Worm (Caenorhabditis elegans): ENCODE measurements around the gene C17F4.8.

ce11 chrII:3282353-3282752 lies 47.7 kb upstream of the C17F4.8 start, which contains the start of gene nep-13:
- no peak for TF ChIP-seq egl-27 (tag; optimal IDR thresholded peaks at IDR 0.05)
- no peak for TF ChIP-seq nhr-12 (tag; optimal IDR thresholded peaks at IDR 0.05)
- TF ChIP-seq lsy-2 (tag; optimal IDR thresholded peaks at IDR 0.05) = no peak
- no peak for TF ChIP-seq zag-1 (tag; optimal IDR thresholded peaks at IDR 0.05)
- no peak for TF ChIP-seq fos-1 (tag; optimal IDR thresholded peaks at IDR 0.05)
- no peak for TF ChIP-seq nhr-25 (tag; optimal IDR thresholded peaks at IDR 0.05)
- TF ChIP-seq mdl-1 (tag; optimal IDR thresholded peaks at IDR 0.05) = no peak
- no peak for TF ChIP-seq nhr-23 (tag; optimal IDR thresholded peaks at IDR 0.05)
- no peak for TF ChIP-seq lin-39 (tag; optimal IDR thresholded peaks at IDR 0.05)
- TF ChIP-seq blmp-1 (tag; optimal IDR thresholded peaks at IDR 0.05; ENCODE audit: insufficient read depth) = no peak
- no peak for TF ChIP-seq ceh-82 (tag; optimal IDR thresholded peaks at IDR 0.05)
- TF ChIP-seq ZK546.5 (tag; optimal IDR thresholded peaks at IDR 0.05) = no peak
